Fruit fly (Drosophila melanogaster) whole organism, prepupa: ENCODE measurements around the gene sina.

ENCODE experiments used
- Blimp-1 ChIP-seq: fragments of 200-800 bp; sonication (Bioruptor generic); optimal IDR thresholded peaks from 3 replicates; lab custom pipeline; 2017; ENCODE audit warnings: missing biosample characterization, missing genetic modification characterization, mild to moderate bottlenecking, moderate library complexity, missing genetic modification reagents
- CG10631 ChIP-seq: fragments of 200-800 bp; sonication (Bioruptor generic); optimal IDR thresholded peaks from 2 replicates; lab custom pipeline; 2016; ENCODE audit warnings: missing biosample characterization, missing genetic modification characterization
- CG10669 ChIP-seq: fragments of 200-800 bp; sonication (Bioruptor generic); optimal IDR thresholded peaks from 3 replicates; lab custom pipeline; 2018; ENCODE audit warnings: missing biosample characterization, mild to moderate bottlenecking, missing genetic modification characterization, moderate library complexity
- CG11294 ChIP-seq: fragments of 200-800 bp; sonication (Bioruptor generic); IDR thresholded peaks from 2 replicates; pipeline ENCODE4 v1.3.6; 2022; ENCODE audit warnings: missing biosample characterization, missing genetic modification characterization
- CG3919 ChIP-seq: fragments of 200-800 bp; sonication (Bioruptor generic); optimal IDR thresholded peaks from 3 replicates; lab custom pipeline; 2016; ENCODE audit warnings: missing biosample characterization, missing genetic modification characterization
- CG4318 ChIP-seq: fragments of 200-800 bp; sonication (Bioruptor generic); optimal IDR thresholded peaks from 3 replicates; lab custom pipeline; 2017; ENCODE audit warnings: missing biosample characterization, mild to moderate bottlenecking, missing genetic modification characterization
- CG6163 ChIP-seq: fragments of 200-800 bp; sonication (Bioruptor generic); IDR thresholded peaks from 3 replicates; pipeline ENCODE4 v1.3.6; 2022; ENCODE audit warnings: missing biosample characterization, missing genetic modification characterization
- CG6854 ChIP-seq: fragments of 200-800 bp; sonication (Bioruptor generic); optimal IDR thresholded peaks from 2 replicates; lab custom pipeline; 2017; ENCODE audit warnings: missing biosample characterization, mild to moderate bottlenecking, missing genetic modification characterization
- CG9139 ChIP-seq: fragments of 200-800 bp; sonication (Bioruptor generic); optimal IDR thresholded peaks from 3 replicates; lab custom pipeline; 2017; ENCODE audit warnings: missing biosample characterization, mild to moderate bottlenecking, missing genetic modification characterization
- Hr38 ChIP-seq: sonication (Bioruptor generic); optimal IDR thresholded peaks from 2 replicates; lab custom pipeline; 2016; ENCODE audit warnings: missing biosample characterization, missing genetic modification characterization
- Lpt ChIP-seq: fragments of 200-800 bp; sonication (Bioruptor generic); optimal IDR thresholded peaks from 3 replicates; lab custom pipeline; 2016; ENCODE audit warnings: missing biosample characterization, missing genetic modification characterization
- salr ChIP-seq, 2 experiments: fragments of 200-800 bp; sonication (Bioruptor generic); optimal IDR thresholded peaks; 3 replicates each; lab custom pipeline; 2016 to 2018; ENCODE audit warnings: missing biosample characterization in 2 of 2, missing genetic modification characterization in 2 of 2, mild to moderate bottlenecking in 1 of 2
- spab ChIP-seq: fragments of 200-800 bp; sonication (Bioruptor generic); optimal IDR thresholded peaks from 2 replicates; lab custom pipeline; 2017; ENCODE audit warnings: missing biosample characterization, mild to moderate bottlenecking, missing genetic modification characterization, missing genetic modification reagents
- svp ChIP-seq: fragments of 200-800 bp; sonication (Bioruptor generic); peaks from one replicate; lab custom pipeline; 2016; ENCODE audit warnings: missing biosample characterization, missing genetic modification characterization

DNA sequence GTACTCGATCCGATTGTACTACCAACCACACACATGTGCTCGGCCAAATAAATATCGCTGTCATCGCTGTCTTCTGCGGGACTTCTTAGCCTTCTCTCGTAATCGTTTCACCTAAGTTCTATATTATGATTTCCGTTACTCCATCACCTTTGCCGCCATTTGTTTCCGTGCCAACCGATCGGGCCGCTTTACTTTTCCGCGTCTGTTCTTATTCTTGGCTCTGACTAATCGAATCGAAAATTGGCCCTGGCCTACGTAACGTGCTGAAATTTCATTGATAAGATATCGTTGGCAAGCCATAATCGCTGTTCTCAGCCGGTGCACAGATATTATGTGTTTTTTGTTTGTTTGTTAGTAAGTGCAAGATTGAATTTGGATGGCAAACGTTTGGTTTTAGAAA lies 13.6 kb downstream of the sina start:
- TF ChIP-seq Blimp-1 (GFP tag; lab: Kevin White, UChicago) (no peak), CG11294 (GFP tag; lab: Robert Waterston, UW) (no peak), CG3919 (no peak), Hr38 (GFP tag; lab: Kevin White, UChicago) (no peak), salr (GFP tag; optimal IDR thresholded peaks at IDR 0.05; lab: Kevin White, UChicago) (no peak), CG9139 (GFP tag; lab: Kevin White, UChicago) (no peak), Lpt (GFP tag; lab: Kevin White, UChicago) (no peak), CG10669 (GFP tag; lab: Kevin White, UChicago) (no peak), spab (GFP tag; lab: Kevin White, UChicago) (no peak), CG6854 (GFP tag; lab: Kevin White, UChicago) (no peak), CG10631 (GFP tag; lab: Kevin White, UChicago) (no peak), CG4318 (GFP tag; lab: Kevin White, UChicago) (no peak), svp (GFP tag; lab: Kevin White, UChicago) (no peak), CG6163 (GFP tag; lab: Robert Waterston, UW) (no peak)
